Fruit fly (Drosophila melanogaster) whole organism, wandering third instar larva: Measurements from ENCODE around the gene Smug.

ENCODE experiments used
- br ChIP-seq: fragments of 200-800 bp; sonication (Bioruptor generic); optimal IDR thresholded peaks from 2 replicates; lab custom pipeline; 2016; ENCODE audit warnings: missing biosample characterization, missing genetic modification characterization
- fru ChIP-seq: fragments of 200-800 bp; sonication (Bioruptor generic); optimal IDR thresholded peaks from 3 replicates; lab custom pipeline; 2016; ENCODE audit warnings: missing biosample characterization, mild to moderate bottlenecking, missing genetic modification characterization
- pan ChIP-seq: fragments of >200 bp; optimal IDR thresholded peaks from 2 replicates; lab custom pipeline; 2017

DNA sequence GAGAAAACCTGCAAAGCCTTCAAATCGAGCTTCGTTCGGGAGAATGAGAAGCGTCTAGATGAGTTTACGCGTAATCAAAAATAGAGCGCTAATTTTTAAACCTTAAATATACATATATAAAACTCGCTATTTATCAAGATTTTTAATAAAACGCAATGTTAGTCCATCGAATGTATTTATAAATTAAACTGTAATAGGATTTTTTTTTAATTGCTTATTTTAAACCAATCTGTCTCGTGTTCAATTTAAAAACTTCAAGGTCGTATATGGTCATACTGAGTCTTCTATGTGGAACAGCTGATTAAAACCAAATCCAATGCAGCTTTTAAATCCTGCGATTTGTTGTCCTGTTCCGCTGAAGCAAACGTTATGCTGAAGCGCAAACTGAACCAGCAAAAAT, at the start of gene Smug:
- TF ChIP-seq br (GFP tag; lab: Kevin White, UChicago), result no peak
- TF ChIP-seq pan (lab: Kevin White, UChicago), result no peak
- TF ChIP-seq fru (GFP tag; lab: Kevin White, UChicago), result no peak
